Comparison of ENCODE assay signal across 1 fruit fly cellular context in the genomic region with DNA sequence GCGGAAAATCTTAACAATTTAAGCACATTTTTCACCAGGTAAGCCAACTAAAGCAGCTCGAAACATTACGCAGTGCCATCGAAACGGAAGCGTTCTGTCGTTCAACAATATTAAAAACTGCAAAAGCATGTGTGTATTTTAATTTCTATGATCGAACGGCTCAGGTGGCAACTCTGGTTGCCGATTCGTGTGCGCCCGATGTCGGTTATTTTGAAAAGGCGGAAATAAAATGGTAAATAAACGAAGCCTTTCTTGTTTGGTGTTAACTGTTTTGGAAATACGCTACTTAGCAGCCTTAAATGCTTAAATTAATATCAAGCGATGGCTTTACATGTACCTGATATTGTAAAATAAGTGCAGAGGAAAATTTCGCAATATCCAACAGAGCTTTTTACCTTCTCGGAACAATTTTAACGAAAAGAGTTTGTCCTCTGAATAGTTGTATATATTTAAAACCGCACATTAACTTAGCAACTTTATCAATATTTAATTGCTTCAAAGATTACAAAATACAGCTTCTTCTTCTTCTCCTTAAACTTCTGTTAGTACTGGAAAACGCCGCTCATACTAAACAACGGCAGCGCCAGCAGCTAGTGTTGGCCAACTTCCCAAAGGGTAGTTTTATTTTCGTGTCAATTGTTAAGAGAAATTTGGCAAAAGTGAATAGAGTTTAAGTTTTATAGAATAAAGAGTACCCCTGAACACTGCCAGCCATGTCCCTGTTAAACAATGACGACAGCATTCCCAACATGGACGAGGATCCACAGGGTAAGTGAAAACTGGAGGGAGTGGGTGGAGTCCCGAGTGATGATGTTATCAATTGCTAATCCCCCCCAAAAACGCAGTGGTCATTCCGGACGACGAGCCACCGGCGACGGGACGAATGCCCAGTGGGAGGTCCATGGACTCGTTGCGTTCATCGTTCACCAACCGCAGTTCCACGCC.
TF ChIP-seq lines count a peak whose summit lies in the region.

A gene (plus strand): TSS at position 588 of the 945 bp plus-strand sequence.

TF ChIP-seq in whole organism, embryonic, 481 proteins besides CTCF, POLR2A, EP300 and RAD21 (continued from another document):
- TF ChIP-seq kni (GFP tag; optimal IDR thresholded peaks at IDR 0.05; lab: Kevin White, UChicago): peak; percentile 19
